Worm (Caenorhabditis elegans) whole organism, L4 larva: ENCODE data around the gene F37C4.6.

Source experiments
- D1046.2 ChIP-seq: fragments of 200-800 bp; sonication (Bioruptor generic); IDR thresholded peaks from 2 replicates; pipeline ENCODE4 v1.3.6; 2022; ENCODE audit warnings: missing genetic modification characterization, missing compliant biosample characterization
- F10B5.3 ChIP-seq: sonication (generic microtip); optimal IDR thresholded peaks from 2 replicates; lab custom pipeline; 2016; ENCODE audit warnings: mild to moderate bottlenecking, missing genetic modification characterization, missing compliant biosample characterization
- F37D6.2 ChIP-seq: sonication (generic microtip); optimal IDR thresholded peaks from 2 replicates; lab custom pipeline; 2016; ENCODE audit warnings: mild to moderate bottlenecking, missing genetic modification characterization, missing compliant biosample characterization
- T20F7.1 ChIP-seq: fragments of 200-800 bp; sonication (Bioruptor generic); optimal IDR thresholded peaks from 2 replicates; lab custom pipeline; 2018; ENCODE audit warnings: mild to moderate bottlenecking, missing genetic modification characterization, missing compliant biosample characterization
- T26A8.4 ChIP-seq: fragments of 200-800 bp; sonication (Bioruptor generic); IDR thresholded peaks from 2 replicates; pipeline ENCODE4 v1.3.6; 2022; ENCODE audit warnings: missing genetic modification characterization, missing compliant biosample characterization
- Y5F2A.4 ChIP-seq: fragments of 200-800 bp; sonication (Bioruptor generic); optimal IDR thresholded peaks from 2 replicates; lab custom pipeline; 2018; ENCODE audit warnings: mild to moderate bottlenecking, missing genetic modification characterization, missing compliant biosample characterization
- aha-1 ChIP-seq: fragments of 150-350 bp; peaks from one replicate; lab custom pipeline; 2014; ENCODE audit warnings: missing biosample characterization, missing genetic modification characterization
- ceh-20 ChIP-seq: fragments of 200-800 bp; sonication (Bioruptor generic); IDR thresholded peaks from 2 replicates; pipeline ENCODE4 v1.3.6; 2022; ENCODE audit warnings: missing genetic modification reagents, missing genetic modification characterization, missing compliant biosample characterization
- ceh-28 ChIP-seq: fragments of 150-350 bp; optimal IDR thresholded peaks from 2 replicates; lab custom pipeline; 2014; ENCODE audit warnings: missing biosample characterization, missing genetic modification reagents, missing genetic modification characterization
- cey-2 ChIP-seq: sonication (generic microtip); optimal IDR thresholded peaks from 3 replicates; lab custom pipeline; 2017; ENCODE audit warnings: missing genetic modification characterization, mild to moderate bottlenecking, missing compliant biosample characterization, antibody characterized with exemption, borderline replicate concordance; ENCODE audit not compliant: insufficient read depth
- daf-12 ChIP-seq: fragments of 150-350 bp; optimal IDR thresholded peaks from 2 replicates; lab custom pipeline; 2014; ENCODE audit warnings: missing biosample characterization, missing genetic modification reagents, missing genetic modification characterization
- daf-16 ChIP-seq, 3 experiments: sonication (generic microtip); optimal IDR thresholded peaks; 2 replicates each; lab custom pipeline; 2016 to 2017; ENCODE audit warnings: missing genetic modification characterization in 3 of 3, missing genetic modification reagents in 3 of 3, mild to moderate bottlenecking in 2 of 3, missing compliant biosample characterization in 2 of 3, missing biosample characterization in 1 of 3, moderate library complexity in 1 of 3
- daf-19 ChIP-seq: fragments of 200-800 bp; sonication (Bioruptor generic); conservative IDR thresholded peaks from 2 replicates; pipeline ENCODE4 v1.3.6; 2022; ENCODE audit warnings: missing genetic modification characterization, missing compliant biosample characterization
- dmd-8 ChIP-seq: fragments of 200-800 bp; sonication (Bioruptor generic); IDR thresholded peaks from 2 replicates; pipeline ENCODE4 v1.3.6; 2022; ENCODE audit warnings: missing genetic modification characterization, missing compliant biosample characterization
- dmd-9 ChIP-seq: fragments of 200-800 bp; sonication (Bioruptor generic); IDR thresholded peaks from 2 replicates; pipeline ENCODE4 v1.3.6; 2022; ENCODE audit warnings: missing genetic modification reagents, missing genetic modification characterization, missing compliant biosample characterization
- dve-1 ChIP-seq: sonication (generic microtip); optimal IDR thresholded peaks from 2 replicates; lab custom pipeline; 2017; ENCODE audit warnings: antibody characterized with exemption, mild to moderate bottlenecking, missing genetic modification characterization, missing compliant biosample characterization; ENCODE audit not compliant: insufficient read depth
- egl-27 ChIP-seq: sonication (generic microtip); optimal IDR thresholded peaks from 3 replicates; lab custom pipeline; 2017; ENCODE audit warnings: missing biosample characterization, missing genetic modification reagents, missing genetic modification characterization
- fos-1 ChIP-seq: fragments of 150-350 bp; optimal IDR thresholded peaks from 2 replicates; lab custom pipeline; 2014; ENCODE audit warnings: missing biosample characterization, missing genetic modification characterization
- gei-8 ChIP-seq: fragments of 200-800 bp; sonication (Bioruptor generic); optimal IDR thresholded peaks from 2 replicates; lab custom pipeline; 2018; ENCODE audit warnings: mild to moderate bottlenecking, missing genetic modification characterization, missing compliant biosample characterization
- hlh-11 ChIP-seq: fragments of 200-800 bp; sonication (Bioruptor generic); optimal IDR thresholded peaks from 2 replicates; lab custom pipeline; 2018; ENCODE audit warnings: mild to moderate bottlenecking, missing genetic modification characterization, missing compliant biosample characterization
- hlh-30 ChIP-seq: sonication (generic microtip); optimal IDR thresholded peaks from 2 replicates; lab custom pipeline; 2017; ENCODE audit warnings: antibody characterized with exemption, mild to moderate bottlenecking, missing genetic modification characterization, missing compliant biosample characterization; ENCODE audit not compliant: insufficient read depth
- hmg-1.1 ChIP-seq: fragments of 200-800 bp; sonication (Bioruptor generic); IDR thresholded peaks from 2 replicates; pipeline ENCODE4 v1.3.6; 2022; ENCODE audit warnings: missing genetic modification reagents, missing genetic modification characterization, missing compliant biosample characterization
- jun-1 ChIP-seq: fragments of 150-350 bp; optimal IDR thresholded peaks from 2 replicates; lab custom pipeline; 2014; ENCODE audit warnings: missing biosample characterization, missing genetic modification reagents, missing genetic modification characterization
- lin-1 ChIP-seq: fragments of 200-800 bp; sonication (Bioruptor generic); IDR thresholded peaks from 2 replicates; pipeline ENCODE4 v1.3.6; 2022; ENCODE audit warnings: missing genetic modification reagents, missing genetic modification characterization, missing compliant biosample characterization
- lin-29 ChIP-seq: fragments of 200-800 bp; sonication (Bioruptor generic); IDR thresholded peaks from 2 replicates; pipeline ENCODE4 v1.3.6; 2022; ENCODE audit warnings: missing genetic modification reagents, missing genetic modification characterization, missing compliant biosample characterization
- lsy-2 ChIP-seq, 2 experiments: fragments of 150-350 bp in 1 of 2; sonication (generic microtip) in 1 of 2; optimal IDR thresholded peaks; 2 replicates each; lab custom pipeline; 2014 to 2017; ENCODE audit warnings: missing biosample characterization in 2 of 2, missing genetic modification characterization in 2 of 2
- madf-9 ChIP-seq: fragments of 200-800 bp; sonication (Bioruptor generic); conservative IDR thresholded peaks from 2 replicates; pipeline ENCODE4 v1.3.6; 2022; ENCODE audit warnings: missing genetic modification reagents, missing genetic modification characterization, missing compliant biosample characterization
- mep-1 ChIP-seq: fragments of 150-350 bp; sonication (generic microtip); optimal IDR thresholded peaks from 3 replicates; lab custom pipeline; 2014; ENCODE audit warnings: missing biosample characterization, missing genetic modification characterization
- mxl-2 ChIP-seq: fragments of 200-800 bp; sonication (Bioruptor generic); conservative IDR thresholded peaks from 2 replicates; pipeline ENCODE4 v1.3.6; 2022; ENCODE audit warnings: missing genetic modification reagents, missing genetic modification characterization, missing compliant biosample characterization
- nhr-102 ChIP-seq: sonication (generic microtip); optimal IDR thresholded peaks from 2 replicates; lab custom pipeline; 2016; ENCODE audit warnings: mild to moderate bottlenecking, missing genetic modification characterization, moderate library complexity, missing compliant biosample characterization
- nhr-11 ChIP-seq: fragments of 150-350 bp; optimal IDR thresholded peaks from 2 replicates; lab custom pipeline; 2014; ENCODE audit warnings: missing biosample characterization, missing genetic modification characterization
- nhr-28 ChIP-seq: fragments of 150-350 bp; optimal IDR thresholded peaks from 2 replicates; lab custom pipeline; 2014; ENCODE audit warnings: missing biosample characterization, missing genetic modification characterization
- nhr-41 ChIP-seq: fragments of 200-800 bp; sonication (Bioruptor generic); IDR thresholded peaks from 2 replicates; pipeline ENCODE4 v1.3.6; 2022; ENCODE audit warnings: missing genetic modification reagents, missing genetic modification characterization, missing compliant biosample characterization
- nhr-6 ChIP-seq: fragments of 150-350 bp; optimal IDR thresholded peaks from 2 replicates; lab custom pipeline; 2014; ENCODE audit warnings: missing biosample characterization, missing genetic modification characterization
- nhr-77 ChIP-seq: fragments of 150-350 bp; optimal IDR thresholded peaks from 2 replicates; lab custom pipeline; 2014; ENCODE audit warnings: missing biosample characterization, missing genetic modification characterization
- pha-4 ChIP-seq, 2 experiments: fragments of 150-350 bp in 1 of 2; fragments of 200-800 bp in 1 of 2; sonication (Bioruptor generic) in 1 of 2; IDR thresholded peaks in 1 of 2; optimal IDR thresholded peaks in 1 of 2; 2 replicates each; pipeline versions ENCODE4 v1.3.6 to Lab custom; 2014 to 2022; ENCODE audit warnings: missing genetic modification characterization in 2 of 2, missing genetic modification reagents in 2 of 2, missing biosample characterization in 1 of 2, missing compliant biosample characterization in 1 of 2
- php-3 ChIP-seq: fragments of 200-800 bp; sonication (Bioruptor generic); IDR thresholded peaks from 2 replicates; pipeline ENCODE4 v1.3.6; 2022; ENCODE audit warnings: missing genetic modification reagents, missing genetic modification characterization, missing compliant biosample characterization
- pqm-1 ChIP-seq: sonication (generic microtip); optimal IDR thresholded peaks from 2 replicates; lab custom pipeline; 2017; ENCODE audit warnings: missing biosample characterization, missing genetic modification characterization
- rbr-2 ChIP-seq: sonication (generic microtip); optimal IDR thresholded peaks from 2 replicates; lab custom pipeline; 2016; ENCODE audit warnings: missing genotype, missing genetic modification characterization, missing compliant biosample characterization
- saeg-2 ChIP-seq: fragments of 200-800 bp; sonication (Bioruptor generic); IDR thresholded peaks from 2 replicates; pipeline ENCODE4 v1.3.6; 2022; ENCODE audit warnings: missing genetic modification reagents, missing genetic modification characterization, missing compliant biosample characterization
- spr-1 ChIP-seq: sonication (generic microtip); optimal IDR thresholded peaks from 2 replicates; lab custom pipeline; 2016; ENCODE audit warnings: mild to moderate bottlenecking, missing genetic modification characterization, missing compliant biosample characterization
- spr-3 ChIP-seq: fragments of 200-800 bp; sonication (Bioruptor generic); optimal IDR thresholded peaks from 2 replicates; lab custom pipeline; 2018; ENCODE audit warnings: mild to moderate bottlenecking, missing genetic modification characterization, missing compliant biosample characterization
- tag-97 ChIP-seq: fragments of 200-800 bp; sonication (Bioruptor generic); IDR thresholded peaks from 2 replicates; pipeline ENCODE4 v1.3.6; 2022; ENCODE audit warnings: missing genetic modification characterization, missing compliant biosample characterization
- unc-130 ChIP-seq: sonication (generic microtip); optimal IDR thresholded peaks from 2 replicates; lab custom pipeline; 2016; ENCODE audit warnings: missing genetic modification reagents, missing genetic modification characterization, missing compliant biosample characterization
- unc-62 ChIP-seq, 3 experiments: fragments of 150-350 bp in 1 of 3; sonication (generic microtip); optimal IDR thresholded peaks in 2 of 3; peaks in 1 of 3; 1 replicate in 1 of 3; 2 replicates in 2 of 3; lab custom pipeline; 2014 to 2017; ENCODE audit warnings: missing biosample characterization in 3 of 3, missing genetic modification characterization in 3 of 3, missing genetic modification reagents in 3 of 3, missing genotype in 1 of 3
- zfp-2 ChIP-seq: sonication (generic microtip); optimal IDR thresholded peaks from 2 replicates; lab custom pipeline; 2016; ENCODE audit warnings: mild to moderate bottlenecking, missing genetic modification characterization, missing compliant biosample characterization
- zfp-3 ChIP-seq: fragments of 200-800 bp; sonication (Bioruptor generic); conservative IDR thresholded peaks from 2 replicates; pipeline ENCODE4 v1.3.6; 2022; ENCODE audit warnings: missing genetic modification reagents, missing genetic modification characterization, missing compliant biosample characterization
- zip-11 ChIP-seq: fragments of 200-800 bp; sonication (Bioruptor generic); IDR thresholded peaks from 2 replicates; pipeline ENCODE4 v1.3.6; 2022; ENCODE audit warnings: missing genetic modification characterization, missing compliant biosample characterization

The F37C4.6 gene

ce11 chrIV:3899719-3900554 lies 21.8 kb upstream of the F37C4.6 start, which contains the start of gene srz-62 (continued):
- TF ChIP-seq saeg-2 (GFP tag; lab: Robert Waterston, UW), result no peak
- TF ChIP-seq spr-3 (GFP tag; lab: Kevin White, UChicago), result no peak
- TF ChIP-seq rbr-2 (tag; lab: Kevin White, UChicago), result no peak
- peak; percentile 99 for TF ChIP-seq nhr-77 (tag; lab: Kevin White, UChicago)
- peak; percentile 75 for TF ChIP-seq nhr-6
- no peak for TF ChIP-seq egl-27 (tag; lab: Kevin White, UChicago)
- no peak for TF ChIP-seq tag-97 (GFP tag; lab: Robert Waterston, UW)
- peak; percentile 66; the same call in 1 of the 2 replicates for TF ChIP-seq ceh-20
- TF ChIP-seq spr-1 (tag; lab: Kevin White, UChicago), result no peak
- TF ChIP-seq gei-8, result no peak
- TF ChIP-seq daf-16 (GFP tag; optimal IDR thresholded peaks at IDR 0.05; lab: Kevin White, UChicago), result peak in 1 of 2 experiments; percentile 76
- peak; percentile 97 for TF ChIP-seq daf-16 (tag; optimal IDR thresholded peaks at IDR 0.05; lab: Kevin White, UChicago)
- TF ChIP-seq T26A8.4 (GFP tag; lab: Robert Waterston, UW), result no peak
- peak; percentile 97 for TF ChIP-seq lin-1 (GFP tag; lab: Robert Waterston, UW)
- TF ChIP-seq dmd-8 (GFP tag; lab: Robert Waterston, UW), result no peak
- no peak for TF ChIP-seq madf-9
- TF ChIP-seq lin-29 (GFP tag; lab: Robert Waterston, UW), result no peak
- no peak for TF ChIP-seq D1046.2 (GFP tag; lab: Robert Waterston, UW)
- TF ChIP-seq lsy-2 (tag; optimal IDR thresholded peaks at IDR 0.05; lab: Kevin White, UChicago), result no peak
- no peak for TF ChIP-seq daf-12 (tag; lab: Kevin White, UChicago)
- TF ChIP-seq daf-19 (GFP tag; lab: Robert Waterston, UW), result no peak
- TF ChIP-seq pha-4 (GFP tag; IDR thresholded peaks at IDR 0.05; lab: Robert Waterston, UW), result no peak
- TF ChIP-seq pha-4 (tag; optimal IDR thresholded peaks at IDR 0.05; lab: Kevin White, UChicago), result peak; percentile 16
- TF ChIP-seq cey-2 (tag; lab: Kevin White, UChicago), result no peak
- no peak for TF ChIP-seq unc-130 (GFP tag; lab: Kevin White, UChicago)
- TF ChIP-seq dmd-9 (GFP tag; lab: Robert Waterston, UW), result no peak
- TF ChIP-seq aha-1 (tag; lab: Kevin White, UChicago), result peak; percentile 71
- TF ChIP-seq zip-11 (GFP tag; lab: Robert Waterston, UW), result no peak
- TF ChIP-seq ceh-28 (tag; lab: Kevin White, UChicago), result no peak
- no peak for TF ChIP-seq F10B5.3 (tag; lab: Kevin White, UChicago)
- no peak for TF ChIP-seq hlh-30
- TF ChIP-seq pqm-1 (tag; lab: Kevin White, UChicago), result peak; percentile 100
- TF ChIP-seq T20F7.1 (GFP tag; lab: Kevin White, UChicago), result peak; percentile 53
- TF ChIP-seq jun-1 (tag; lab: Kevin White, UChicago), result peak; percentile 80
- no peak for TF ChIP-seq mep-1
- 0 out of 2 replicates have a peak, but pooled peaks have one; percentile 26 for TF ChIP-seq zfp-3 (GFP tag; lab: Robert Waterston, UW)
- peak; percentile 97 for TF ChIP-seq nhr-28 (tag; lab: Kevin White, UChicago)
- no peak for TF ChIP-seq Y5F2A.4 (GFP tag; lab: Kevin White, UChicago)
- no peak for TF ChIP-seq F37D6.2 (tag; lab: Kevin White, UChicago)
- peak; percentile 98 for TF ChIP-seq php-3
- TF ChIP-seq nhr-11 (tag; lab: Kevin White, UChicago), result no peak
- TF ChIP-seq hlh-11 (tag; lab: Kevin White, UChicago), result peak; percentile 86
- TF ChIP-seq nhr-41 (GFP tag; lab: Robert Waterston, UW), result no peak
- TF ChIP-seq nhr-102 (tag; lab: Kevin White, UChicago), result no peak
- TF ChIP-seq dve-1, result no peak
- TF ChIP-seq unc-62 (GFP tag; optimal IDR thresholded peaks at IDR 0.05 in 1 of 2; lab: Kevin White, UChicago), result peak in 1 of 2 experiments; percentile 63
- no peak for TF ChIP-seq unc-62 (tag; optimal IDR thresholded peaks at IDR 0.05; lab: Kevin White, UChicago)
- no peak for TF ChIP-seq zfp-2 (tag; lab: Kevin White, UChicago)
- TF ChIP-seq hmg-1.1, result no peak
- peak; percentile 87 for TF ChIP-seq fos-1
- no peak for TF ChIP-seq mxl-2 (GFP tag; lab: Robert Waterston, UW)
